Fruit fly (Drosophila melanogaster): ENCODE measurements around the gene CG14374.

The CG14374 gene

DNA sequence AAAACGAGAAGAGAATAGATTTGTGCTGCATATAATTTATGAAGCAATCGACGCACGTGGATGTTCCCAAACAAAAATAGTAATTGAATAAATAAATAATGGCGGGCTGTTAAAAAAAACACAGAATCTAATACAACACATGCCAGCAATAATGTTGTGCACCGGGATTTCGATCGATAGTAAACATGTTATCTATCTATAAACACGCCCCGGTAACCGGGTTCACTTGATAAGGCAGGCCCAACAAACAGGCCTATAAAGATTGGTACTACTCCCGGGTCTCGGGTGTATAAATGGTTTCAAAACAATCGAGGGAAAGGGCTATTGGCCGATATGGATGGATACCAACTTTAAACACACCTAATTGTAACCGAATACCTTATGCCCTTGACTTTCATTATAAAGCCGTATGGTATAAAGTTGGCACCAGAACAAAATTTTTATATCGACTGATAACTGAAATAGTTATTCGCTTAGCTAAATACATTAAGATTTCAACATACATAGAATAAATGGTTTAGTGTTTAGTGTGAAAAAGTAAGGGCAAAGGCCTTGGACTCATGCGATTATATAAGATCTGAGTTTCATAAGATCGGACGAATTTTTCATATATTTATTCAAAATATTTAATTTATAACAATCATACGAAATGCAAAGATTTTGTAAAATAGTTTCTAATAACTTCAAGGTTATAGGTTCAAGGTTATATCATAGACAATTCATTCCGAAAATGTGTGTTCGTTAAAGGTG is 31.1 kb downstream of the CG14374 start:
- TF ChIP-seq psq (optimal IDR thresholded peaks at IDR 0.05) (no peak), pan (optimal IDR thresholded peaks at IDR 0.05) (no peak), CG8478 (optimal IDR thresholded peaks at IDR 0.05) (no peak), Dll (optimal IDR thresholded peaks at IDR 0.05) (no peak), EcR (GFP tag; optimal IDR thresholded peaks at IDR 0.05) (no peak), usp (GFP tag; optimal IDR thresholded peaks at IDR 0.05) (no peak)

DNA sequence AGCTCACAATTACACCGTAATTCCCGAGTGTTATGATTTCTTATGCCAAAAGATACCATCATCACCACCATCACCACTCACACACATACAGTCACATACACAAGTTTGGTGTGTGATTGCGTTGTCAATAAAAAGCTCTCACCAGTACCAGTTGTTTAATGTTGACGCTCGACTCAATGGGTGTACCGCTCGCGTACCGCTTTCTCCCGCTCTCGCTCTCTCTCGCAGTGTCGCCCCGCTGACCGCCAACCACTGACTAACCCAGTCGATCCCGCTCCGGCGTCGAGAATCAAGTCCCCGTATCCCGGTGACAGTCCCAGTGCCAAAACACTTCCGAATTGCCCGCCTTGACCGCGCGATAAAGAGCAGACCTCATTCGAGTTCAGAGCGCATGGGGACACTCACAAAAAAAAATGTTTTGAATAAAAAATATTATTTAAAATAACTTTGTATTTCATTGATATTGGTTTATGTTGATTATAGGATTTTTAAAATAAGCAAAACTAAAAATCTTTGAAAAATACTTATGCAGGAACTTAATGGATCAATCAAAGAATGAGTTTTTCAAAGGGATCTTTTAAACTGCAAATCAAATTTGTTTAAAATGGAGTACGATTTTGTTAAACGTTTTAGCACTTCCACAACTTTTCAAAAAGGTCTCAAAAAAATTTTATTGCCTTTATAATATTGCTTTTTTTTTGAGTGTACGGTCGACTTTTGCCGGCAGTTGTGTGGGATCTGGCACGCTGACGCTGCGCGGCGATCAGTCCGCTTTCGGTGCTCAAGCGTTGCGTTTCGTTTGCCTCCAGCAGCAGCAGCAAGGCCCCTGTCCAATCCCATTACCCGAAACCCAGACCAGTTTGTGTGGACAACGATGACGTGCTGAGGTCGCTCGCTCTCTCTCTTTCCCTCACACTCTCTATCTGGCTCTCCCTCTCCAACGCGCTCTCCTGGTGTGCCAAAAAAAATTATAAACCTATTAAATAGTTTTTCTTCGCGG is 32.5 kb downstream of the CG14374 start, which contains the start of gene Dic1:
Gene Dic1 (plus strand): TSS at position 764 of the 1,000 bp plus-strand sequence.
- peak; percentile 90 for TF ChIP-seq Dll (optimal IDR thresholded peaks at IDR 0.05)
- TF ChIP-seq usp (GFP tag; optimal IDR thresholded peaks at IDR 0.05) = no peak

DNA sequence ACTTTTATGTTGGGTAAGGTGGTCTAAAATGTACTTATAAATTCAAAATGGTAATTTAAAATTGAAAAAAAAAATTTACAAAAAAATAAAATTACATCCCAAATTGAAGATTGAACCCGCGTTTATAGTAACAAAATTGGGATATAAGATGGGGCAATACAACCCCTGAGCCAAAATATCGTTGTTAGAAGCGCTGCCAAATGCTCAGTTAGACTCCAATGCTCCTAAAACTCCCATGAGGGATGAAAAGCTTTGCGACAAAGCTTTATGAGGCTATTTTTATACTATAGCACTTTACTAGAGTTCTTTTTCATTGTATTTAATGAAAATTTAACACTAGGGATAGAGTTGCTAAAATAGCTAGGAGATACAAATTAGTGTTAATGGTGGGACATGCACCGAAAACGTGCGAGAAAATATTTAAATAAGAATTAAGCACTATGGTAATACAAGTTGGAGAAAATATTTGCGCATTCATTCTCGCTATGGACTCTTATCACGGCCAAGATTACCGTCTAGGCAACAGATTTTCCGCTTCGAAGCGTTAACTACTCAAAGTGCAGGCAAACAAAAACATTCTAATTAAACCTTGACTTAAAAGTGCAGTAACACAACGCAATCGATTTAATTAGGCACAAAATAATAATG is 33.5 kb downstream of the CG14374 start:
- TF ChIP-seq pan (optimal IDR thresholded peaks at IDR 0.05) = no peak
- no peak for TF ChIP-seq psq (optimal IDR thresholded peaks at IDR 0.05)
- no peak for TF ChIP-seq usp (GFP tag; optimal IDR thresholded peaks at IDR 0.05)
- no peak for TF ChIP-seq EcR (GFP tag; optimal IDR thresholded peaks at IDR 0.05)
- no peak for TF ChIP-seq Dll (optimal IDR thresholded peaks at IDR 0.05)
- no peak for TF ChIP-seq CG8478 (optimal IDR thresholded peaks at IDR 0.05)

DNA sequence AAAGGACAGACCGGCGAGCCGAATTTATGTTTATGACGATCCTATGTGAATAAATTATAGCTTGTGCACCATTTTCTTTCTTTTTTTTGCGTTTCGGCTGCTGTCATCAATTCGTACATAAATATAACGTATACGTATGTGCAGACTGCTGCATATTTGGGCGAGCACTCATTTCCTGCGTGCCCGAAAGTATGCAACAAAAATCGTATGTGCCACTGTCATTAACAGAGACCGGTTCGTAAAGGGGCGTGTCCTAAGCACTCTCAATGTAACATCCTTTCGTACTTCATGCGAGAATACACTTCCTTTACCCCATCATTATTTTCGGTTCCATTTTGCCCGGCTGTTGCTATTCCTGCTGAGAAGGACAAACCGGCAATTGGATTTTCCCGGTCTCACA is 36.8 kb downstream of the CG14374 start:
- TF ChIP-seq CG8478 (optimal IDR thresholded peaks at IDR 0.05) (no peak), Dll (optimal IDR thresholded peaks at IDR 0.05) (no peak), pan (optimal IDR thresholded peaks at IDR 0.05) (no peak), EcR (GFP tag; optimal IDR thresholded peaks at IDR 0.05) (no peak), usp (GFP tag; optimal IDR thresholded peaks at IDR 0.05) (no peak), psq (optimal IDR thresholded peaks at IDR 0.05) (no peak)

DNA sequence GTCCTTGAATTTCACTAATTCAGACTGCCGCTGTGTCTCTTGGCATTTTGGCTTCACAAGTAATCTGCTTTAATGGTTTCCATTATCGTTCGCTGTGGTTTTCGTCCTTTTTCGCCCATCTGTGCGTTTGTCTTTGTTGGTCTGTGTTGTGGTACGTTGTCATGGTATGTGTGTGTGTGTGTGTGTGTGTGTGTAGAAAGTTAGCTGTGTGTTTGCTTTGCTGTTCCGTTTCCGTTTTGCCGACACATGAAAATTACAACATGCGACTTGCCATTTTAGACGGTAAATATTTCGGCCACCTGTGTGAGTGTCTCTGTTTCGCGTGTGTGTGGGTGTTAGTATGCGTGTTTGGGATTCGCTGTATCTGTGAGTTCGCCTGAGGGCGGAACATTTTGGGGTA is 40.0 kb downstream of the CG14374 start:
- TF ChIP-seq Dll (optimal IDR thresholded peaks at IDR 0.05) (no peak), psq (optimal IDR thresholded peaks at IDR 0.05) (no peak), pan (optimal IDR thresholded peaks at IDR 0.05) (no peak), usp (GFP tag; optimal IDR thresholded peaks at IDR 0.05) (no peak), EcR (GFP tag; optimal IDR thresholded peaks at IDR 0.05) (no peak), CG8478 (optimal IDR thresholded peaks at IDR 0.05) (no peak)

DNA sequence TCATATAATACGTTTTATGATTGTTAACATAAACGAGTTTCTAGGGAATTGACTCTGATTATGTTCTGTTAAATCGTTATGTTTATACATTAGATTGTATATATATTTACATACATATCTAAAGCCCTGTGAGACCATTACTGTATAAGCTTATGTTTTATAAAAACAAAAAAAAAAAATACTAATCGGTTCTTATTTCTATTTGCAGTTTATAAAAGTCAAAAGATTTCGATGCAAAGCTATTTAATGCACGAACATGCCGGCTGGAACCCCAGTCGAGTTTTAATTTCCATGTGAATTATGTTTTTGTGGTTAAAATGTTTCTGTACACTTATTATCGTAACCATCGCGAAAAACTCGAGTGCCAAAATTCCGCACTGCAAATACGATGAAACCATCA is 43.6 kb downstream of the CG14374 start, which contains the start of gene mthl12:
Gene mthl12 (plus strand): TSS at position 301 of the 400 bp plus-strand sequence.
- TF ChIP-seq usp (GFP tag; optimal IDR thresholded peaks at IDR 0.05) = no peak
- TF ChIP-seq EcR (GFP tag; optimal IDR thresholded peaks at IDR 0.05) = no peak
- TF ChIP-seq CG8478 (optimal IDR thresholded peaks at IDR 0.05) = no peak
- TF ChIP-seq pan (optimal IDR thresholded peaks at IDR 0.05) = no peak
- TF ChIP-seq psq (optimal IDR thresholded peaks at IDR 0.05) = no peak
- TF ChIP-seq Dll (optimal IDR thresholded peaks at IDR 0.05) = no peak

All from whole organism.